Fruit fly (Drosophila melanogaster) whole organism, prepupa: ENCODE measurements around the gene CG13847.

Experiments used
- Blimp-1 ChIP-seq: fragments of 200-800 bp; sonication (Bioruptor generic); optimal IDR thresholded peaks from 3 replicates; lab custom pipeline; 2017; ENCODE audit warnings: missing biosample characterization, missing genetic modification characterization, mild to moderate bottlenecking, moderate library complexity, missing genetic modification reagents
- CG10631 ChIP-seq: fragments of 200-800 bp; sonication (Bioruptor generic); optimal IDR thresholded peaks from 2 replicates; lab custom pipeline; 2016; ENCODE audit warnings: missing biosample characterization, missing genetic modification characterization
- CG10669 ChIP-seq: fragments of 200-800 bp; sonication (Bioruptor generic); optimal IDR thresholded peaks from 3 replicates; lab custom pipeline; 2018; ENCODE audit warnings: missing biosample characterization, mild to moderate bottlenecking, missing genetic modification characterization, moderate library complexity
- CG11294 ChIP-seq: fragments of 200-800 bp; sonication (Bioruptor generic); IDR thresholded peaks from 2 replicates; pipeline ENCODE4 v1.3.6; 2022; ENCODE audit warnings: missing biosample characterization, missing genetic modification characterization
- CG11762 ChIP-seq: fragments of 200-800 bp; sonication (Bioruptor generic); optimal IDR thresholded peaks from 3 replicates; lab custom pipeline; 2016; ENCODE audit warnings: missing biosample characterization, missing genetic modification characterization; ENCODE audit not compliant: insufficient read depth
- CG11902 ChIP-seq: fragments of 200-800 bp; sonication (Bioruptor generic); optimal IDR thresholded peaks from 3 replicates; lab custom pipeline; 2016; ENCODE audit warnings: missing biosample characterization, missing genetic modification characterization
- CG15336 ChIP-seq: fragments of 200-800 bp; sonication (Bioruptor generic); IDR thresholded peaks from 2 replicates; pipeline ENCODE4 v1.3.6; 2022; ENCODE audit warnings: missing biosample characterization, missing genetic modification characterization
- CG16779 ChIP-seq: fragments of 200-800 bp; sonication (Bioruptor generic); optimal IDR thresholded peaks from 3 replicates; lab custom pipeline; 2017; ENCODE audit warnings: missing biosample characterization, mild to moderate bottlenecking, missing genetic modification characterization
- CG3032 ChIP-seq: fragments of 200-800 bp; optimal IDR thresholded peaks from 2 replicates; lab custom pipeline; 2019; ENCODE audit warnings: missing biosample characterization, mild to moderate bottlenecking, missing genetic modification characterization, moderate library complexity
- CG32006 ChIP-seq: fragments of 200-800 bp; sonication (Bioruptor generic); optimal IDR thresholded peaks from 3 replicates; lab custom pipeline; 2017; ENCODE audit warnings: missing biosample characterization, mild to moderate bottlenecking, missing genetic modification characterization
- CG34406 ChIP-seq: fragments of 200-800 bp; sonication (Bioruptor generic); optimal IDR thresholded peaks from 3 replicates; lab custom pipeline; 2016; ENCODE audit warnings: missing biosample characterization, missing genetic modification characterization
- CG3919 ChIP-seq: fragments of 200-800 bp; sonication (Bioruptor generic); optimal IDR thresholded peaks from 3 replicates; lab custom pipeline; 2016; ENCODE audit warnings: missing biosample characterization, missing genetic modification characterization
- CG4318 ChIP-seq: fragments of 200-800 bp; sonication (Bioruptor generic); optimal IDR thresholded peaks from 3 replicates; lab custom pipeline; 2017; ENCODE audit warnings: missing biosample characterization, mild to moderate bottlenecking, missing genetic modification characterization
- CG7368 ChIP-seq: fragments of 200-800 bp; sonication (Bioruptor generic); optimal IDR thresholded peaks from 3 replicates; lab custom pipeline; 2016; ENCODE audit warnings: missing biosample characterization, missing genetic modification characterization
- CG8119 ChIP-seq: fragments of 200-800 bp; sonication (Bioruptor generic); IDR thresholded peaks from 3 replicates; pipeline ENCODE4 v1.3.6; 2022; ENCODE audit warnings: missing biosample characterization, missing genetic modification characterization
- CG8319 ChIP-seq: fragments of 200-800 bp; sonication (Bioruptor generic); optimal IDR thresholded peaks from 3 replicates; lab custom pipeline; 2016; ENCODE audit warnings: missing biosample characterization, missing genetic modification characterization
- CG9139 ChIP-seq: fragments of 200-800 bp; sonication (Bioruptor generic); optimal IDR thresholded peaks from 3 replicates; lab custom pipeline; 2017; ENCODE audit warnings: missing biosample characterization, mild to moderate bottlenecking, missing genetic modification characterization
- Eip75B ChIP-seq: fragments of 200-800 bp; sonication (Bioruptor generic); optimal IDR thresholded peaks from 3 replicates; lab custom pipeline; 2016; ENCODE audit warnings: missing biosample characterization, missing genetic modification characterization
- Eip78C ChIP-seq: fragments of 200-800 bp; sonication (Bioruptor generic); peaks from one replicate; lab custom pipeline; 2016; ENCODE audit warnings: missing biosample characterization, missing genetic modification characterization
- Eip93F ChIP-seq: fragments of 200-800 bp; sonication (Bioruptor generic); optimal IDR thresholded peaks from 2 replicates; lab custom pipeline; 2016; ENCODE audit warnings: missing biosample characterization, mild to moderate bottlenecking, missing genetic modification characterization
- Ets96B ChIP-seq: fragments of 200-800 bp; optimal IDR thresholded peaks from 2 replicates; lab custom pipeline; 2019; ENCODE audit warnings: missing biosample characterization, mild to moderate bottlenecking, missing genetic modification characterization, moderate library complexity
- Gug ChIP-seq: fragments of 200-800 bp; sonication (Bioruptor generic); IDR thresholded peaks from 2 replicates; pipeline ENCODE4 v1.3.6; 2022; ENCODE audit warnings: missing biosample characterization, missing genetic modification characterization
- Hr39 ChIP-seq: fragments of 200-800 bp; sonication (Bioruptor generic); optimal IDR thresholded peaks from 2 replicates; lab custom pipeline; 2016; ENCODE audit warnings: missing biosample characterization, missing genetic modification characterization
- Lpt ChIP-seq: fragments of 200-800 bp; sonication (Bioruptor generic); optimal IDR thresholded peaks from 3 replicates; lab custom pipeline; 2016; ENCODE audit warnings: missing biosample characterization, missing genetic modification characterization
- Sox102F ChIP-seq: fragments of 200-800 bp; sonication (Bioruptor generic); optimal IDR thresholded peaks from 2 replicates; lab custom pipeline; 2016; ENCODE audit warnings: missing biosample characterization, mild to moderate bottlenecking, missing genetic modification characterization
- Sox14 ChIP-seq: fragments of 200-800 bp; sonication (Bioruptor generic); optimal IDR thresholded peaks from 3 replicates; lab custom pipeline; 2016; ENCODE audit warnings: missing biosample characterization, missing genetic modification characterization
- Sox15 ChIP-seq: fragments of 200-800 bp; sonication (Bioruptor generic); optimal IDR thresholded peaks from 3 replicates; lab custom pipeline; 2016; ENCODE audit warnings: missing biosample characterization, missing genetic modification characterization
- achi ChIP-seq: fragments of 200-800 bp; sonication (Bioruptor generic); optimal IDR thresholded peaks from 3 replicates; lab custom pipeline; 2016; ENCODE audit warnings: missing biosample characterization, missing genetic modification characterization
- acj6 ChIP-seq: fragments of 200-800 bp; sonication (Bioruptor generic); optimal IDR thresholded peaks from 3 replicates; lab custom pipeline; 2016; ENCODE audit warnings: missing biosample characterization, missing genetic modification characterization
- cyc ChIP-seq: fragments of 200-800 bp; sonication (Bioruptor generic); optimal IDR thresholded peaks from 3 replicates; lab custom pipeline; 2016; ENCODE audit warnings: missing biosample characterization, missing genetic modification characterization
- dac ChIP-seq: fragments of 200-800 bp; sonication (Bioruptor generic); optimal IDR thresholded peaks from 2 replicates; lab custom pipeline; 2017; ENCODE audit warnings: missing biosample characterization, mild to moderate bottlenecking, missing genetic modification characterization
- dsx ChIP-seq: fragments of 200-800 bp; optimal IDR thresholded peaks from 3 replicates; lab custom pipeline; 2019; ENCODE audit warnings: missing biosample characterization, mild to moderate bottlenecking, missing genetic modification characterization, moderate library complexity; ENCODE audit not compliant: poor library complexity, severe bottlenecking
- eg ChIP-seq: fragments of 200-800 bp; sonication (Bioruptor generic); IDR thresholded peaks from 3 replicates; pipeline ENCODE4 v1.3.6; 2022; ENCODE audit warnings: missing biosample characterization, missing genetic modification characterization
- fd59A ChIP-seq: fragments of 200-800 bp; sonication (Bioruptor generic); optimal IDR thresholded peaks from 2 replicates; lab custom pipeline; 2017; ENCODE audit warnings: missing biosample characterization, mild to moderate bottlenecking, missing genetic modification characterization, missing genetic modification reagents
- fkh ChIP-seq: fragments of 200-800 bp; sonication (Bioruptor generic); optimal IDR thresholded peaks from 3 replicates; lab custom pipeline; 2017; ENCODE audit warnings: missing biosample characterization, mild to moderate bottlenecking, missing genetic modification characterization, moderate library complexity
- lz ChIP-seq: fragments of 200-800 bp; sonication (Bioruptor generic); optimal IDR thresholded peaks from 3 replicates; lab custom pipeline; 2016; ENCODE audit warnings: missing biosample characterization, missing genetic modification characterization
- pdm3 ChIP-seq: fragments of 200-800 bp; sonication (Bioruptor generic); optimal IDR thresholded peaks from 3 replicates; lab custom pipeline; 2016; ENCODE audit warnings: missing biosample characterization, missing genetic modification characterization
- salr ChIP-seq, 2 experiments: fragments of 200-800 bp; sonication (Bioruptor generic); optimal IDR thresholded peaks; 3 replicates each; lab custom pipeline; 2016 to 2018; ENCODE audit warnings: missing biosample characterization in 2 of 2, missing genetic modification characterization in 2 of 2, mild to moderate bottlenecking in 1 of 2
- ss ChIP-seq, 2 experiments: fragments of 200-800 bp; sonication (Bioruptor generic); optimal IDR thresholded peaks; 2 replicates in 1 of 2; 3 replicates in 1 of 2; lab custom pipeline; 2017 to 2018; ENCODE audit warnings: mild to moderate bottlenecking in 2 of 2, missing biosample characterization in 2 of 2, missing genetic modification characterization in 2 of 2, moderate library complexity in 1 of 2
- vri ChIP-seq: fragments of 200-800 bp; sonication (Bioruptor generic); optimal IDR thresholded peaks from 3 replicates; lab custom pipeline; 2016; ENCODE audit warnings: missing biosample characterization, mild to moderate bottlenecking, missing genetic modification characterization

CG13847 gene

dm6 chr3R:22400246-22400645, 35.7 kb downstream of the CG13847 start:
- TF ChIP-seq CG8319 (GFP tag; lab: Kevin White, UChicago) (peak; percentile 1), CG4318 (GFP tag; lab: Kevin White, UChicago) (peak; percentile 53), Eip75B (GFP tag; lab: Kevin White, UChicago) (no peak), cyc (GFP tag; lab: Kevin White, UChicago) (no peak), CG11762 (GFP tag; lab: Kevin White, UChicago) (peak; percentile 7), Hr39 (GFP tag; lab: Kevin White, UChicago) (no peak), CG8119 (GFP tag; lab: Robert Waterston, UW) (peak; percentile 64), lz (GFP tag; lab: Kevin White, UChicago) (no peak), CG10631 (GFP tag; lab: Kevin White, UChicago) (peak; percentile 47), CG16779 (tag; lab: Kevin White, UChicago) (no peak), CG3032 (tag; lab: Kevin White, UChicago) (peak; percentile 50), eg (GFP tag; lab: Robert Waterston, UW) (peak; percentile 72), Gug (GFP tag; lab: Robert Waterston, UW) (peak; percentile 62; the same call in 1 of the 2 replicates), CG15336 (GFP tag; lab: Robert Waterston, UW) (peak; percentile 76), fd59A (GFP tag; lab: Kevin White, UChicago) (no peak), CG34406 (GFP tag; lab: Kevin White, UChicago) (no peak), Lpt (GFP tag; lab: Kevin White, UChicago) (peak; percentile 42), achi (GFP tag; lab: Kevin White, UChicago) (peak; percentile 44), acj6 (GFP tag; lab: Kevin White, UChicago) (peak; percentile 48), dsx (GFP tag; lab: Kevin White, UChicago) (peak; percentile 5), dac (GFP tag; lab: Kevin White, UChicago) (no peak), Ets96B (tag; lab: Kevin White, UChicago) (peak; percentile 38), CG7368 (GFP tag; lab: Kevin White, UChicago) (peak; percentile 8), salr (GFP tag; optimal IDR thresholded peaks at IDR 0.05; lab: Kevin White, UChicago) (peak in 1 of 2 experiments; percentile 35), CG32006 (peak; percentile 76), pdm3 (GFP tag; lab: Kevin White, UChicago) (peak; percentile 44)

- peak; percentile 93 for TF ChIP-seq vri (GFP tag; lab: Kevin White, UChicago)
- TF ChIP-seq Eip78C (GFP tag; lab: Kevin White, UChicago), result peak; percentile 69
- TF ChIP-seq ss (GFP tag; optimal IDR thresholded peaks at IDR 0.05; lab: Kevin White, UChicago), result no peak
- no peak for TF ChIP-seq CG10669 (GFP tag; lab: Kevin White, UChicago)
- TF ChIP-seq Sox15 (GFP tag; lab: Kevin White, UChicago), result no peak
Measured at dm6 chr3R:22397068-22397700, 38.8 kb downstream of the CG13847 start.

DNA sequence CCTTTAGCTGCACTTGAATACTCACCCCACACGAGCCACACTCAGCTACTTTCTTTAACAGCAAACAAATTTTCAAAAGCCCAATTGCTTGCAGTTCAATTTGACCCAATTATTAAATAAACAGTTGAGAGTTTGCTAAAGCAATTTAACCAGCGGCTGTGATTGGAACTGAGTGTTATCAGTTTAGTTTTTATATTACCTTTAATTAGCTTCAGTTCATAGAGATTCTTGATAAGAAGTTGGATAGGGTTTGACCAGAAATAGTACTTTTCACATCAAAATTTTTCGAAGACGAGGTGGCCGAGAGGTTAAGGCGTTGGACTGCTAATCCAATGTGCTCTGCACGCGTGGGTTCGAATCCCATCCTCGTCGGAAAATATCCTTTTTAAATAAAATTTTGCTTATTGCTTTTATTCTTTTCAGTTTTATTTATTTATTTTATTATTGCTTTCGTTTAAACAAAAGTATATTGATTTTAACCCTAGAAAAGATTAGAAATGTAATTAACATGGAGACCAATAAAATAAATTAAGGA, 39.6 kb downstream of the CG13847 start:
- TF ChIP-seq cyc (GFP tag; lab: Kevin White, UChicago), result no peak
- TF ChIP-seq fkh, result peak; percentile 18

dm6 chr3R:22395409-22396178, 40.4 kb downstream of the CG13847 start:
- TF ChIP-seq fd59A (GFP tag; lab: Kevin White, UChicago) (no peak), CG4318 (GFP tag; lab: Kevin White, UChicago) (peak; percentile 27), lz (GFP tag; lab: Kevin White, UChicago) (no peak), cyc (GFP tag; lab: Kevin White, UChicago) (no peak), Sox102F (GFP tag; lab: Kevin White, UChicago) (no peak), Sox14 (no peak), pdm3 (GFP tag; lab: Kevin White, UChicago) (peak; percentile 18), CG11762 (GFP tag; lab: Kevin White, UChicago) (no peak), Gug (GFP tag; lab: Robert Waterston, UW) (peak; percentile 31; the same call in 1 of the 2 replicates), Eip78C (GFP tag; lab: Kevin White, UChicago) (peak; percentile 73), CG8119 (GFP tag; lab: Robert Waterston, UW) (peak; percentile 41; the same call in 1 of the 3 replicates), Eip93F (no peak), Sox15 (GFP tag; lab: Kevin White, UChicago) (no peak), CG11902 (GFP tag; lab: Kevin White, UChicago) (no peak), Lpt (GFP tag; lab: Kevin White, UChicago) (peak; percentile 5), CG8319 (GFP tag; lab: Kevin White, UChicago) (no peak), CG11294 (GFP tag; lab: Robert Waterston, UW) (no peak), CG3919 (GFP tag; lab: Kevin White, UChicago) (peak; percentile 19), achi (GFP tag; lab: Kevin White, UChicago) (peak; percentile 14), Blimp-1 (GFP tag; lab: Kevin White, UChicago) (peak; percentile 27), CG15336 (GFP tag; lab: Robert Waterston, UW) (0 out of 2 replicates have a peak, but pooled peaks have one; percentile 15), CG9139 (GFP tag; lab: Kevin White, UChicago) (no peak)
